Worm (Caenorhabditis elegans) whole organism, young adult: Measurements from ENCODE around the gene T02C1.2.
A peak's percentile ranks its signal among the peaks of the same experiment; 100 is the strongest.

ENCODE experiments used
- B0035.1 ChIP-seq: sonication (generic microtip); optimal IDR thresholded peaks from 2 replicates; lab custom pipeline; 2016; ENCODE audit warnings: missing genetic modification characterization, mild to moderate bottlenecking, missing compliant biosample characterization, missing genotype, missing genetic modification reagents
- B0261.1 ChIP-seq: sonication (generic microtip); optimal IDR thresholded peaks from 2 replicates; lab custom pipeline; 2016; ENCODE audit warnings: mild to moderate bottlenecking, missing genetic modification characterization, moderate library complexity, missing compliant biosample characterization
- C06A6.2 ChIP-seq: fragments of 200-800 bp; sonication (Bioruptor generic); conservative IDR thresholded peaks from 2 replicates; pipeline ENCODE4 v1.3.6; 2022; ENCODE audit warnings: missing genetic modification characterization, missing compliant biosample characterization
- C17E4.6 ChIP-seq: fragments of 200-800 bp; sonication (Bioruptor generic); IDR thresholded peaks from 2 replicates; pipeline ENCODE4 v1.3.6; 2022; ENCODE audit warnings: missing genetic modification reagents, missing genetic modification characterization, missing compliant biosample characterization
- F33H1.4 ChIP-seq: fragments of 200-800 bp; sonication (Bioruptor generic); IDR thresholded peaks from 2 replicates; pipeline ENCODE4 v1.3.6; 2022; ENCODE audit warnings: missing genetic modification reagents, missing genetic modification characterization, missing compliant biosample characterization
- F49E8.2 ChIP-seq: sonication (generic microtip); optimal IDR thresholded peaks from 3 replicates; lab custom pipeline; 2017; ENCODE audit warnings: missing genetic modification characterization, mild to moderate bottlenecking, missing compliant biosample characterization, antibody characterized with exemption, moderate library complexity; ENCODE audit not compliant: insufficient read depth
- F52B5.7 ChIP-seq: sonication (generic microtip); optimal IDR thresholded peaks from 2 replicates; lab custom pipeline; 2016; ENCODE audit warnings: mild to moderate bottlenecking, missing genetic modification characterization, missing compliant biosample characterization
- K11D2.4 ChIP-seq: fragments of 200-800 bp; sonication (Bioruptor generic); IDR thresholded peaks from 2 replicates; pipeline ENCODE4 v1.3.6; 2022; ENCODE audit warnings: missing genetic modification reagents, missing genetic modification characterization, missing compliant biosample characterization
- T26A5.8 ChIP-seq: sonication (generic microtip); optimal IDR thresholded peaks from 2 replicates; lab custom pipeline; 2016; ENCODE audit warnings: missing genetic modification characterization, missing compliant biosample characterization
- athp-1 ChIP-seq: sonication (generic microtip); optimal IDR thresholded peaks from 2 replicates; lab custom pipeline; 2017; ENCODE audit warnings: mild to moderate bottlenecking, missing genetic modification characterization, missing compliant biosample characterization
- attf-5 ChIP-seq: fragments of 200-800 bp; sonication (Bioruptor generic); optimal IDR thresholded peaks from 2 replicates; lab custom pipeline; 2018; ENCODE audit warnings: mild to moderate bottlenecking, missing genetic modification characterization, missing compliant biosample characterization
- ccch-3 ChIP-seq: fragments of 200-800 bp; sonication (Bioruptor generic); optimal IDR thresholded peaks from 2 replicates; lab custom pipeline; 2018; ENCODE audit warnings: mild to moderate bottlenecking, missing genetic modification characterization, missing compliant biosample characterization
- dpff-1 ChIP-seq: sonication (generic microtip); optimal IDR thresholded peaks from 2 replicates; lab custom pipeline; 2017; ENCODE audit warnings: mild to moderate bottlenecking, missing genetic modification characterization, missing compliant biosample characterization
- dpl-1 ChIP-seq: fragments of 150-350 bp; optimal IDR thresholded peaks from 2 replicates; lab custom pipeline; 2014; ENCODE audit warnings: missing biosample characterization, missing genetic modification reagents, missing genetic modification characterization
- gei-17 ChIP-seq: fragments of 200-800 bp; sonication (Bioruptor generic); optimal IDR thresholded peaks from 2 replicates; lab custom pipeline; 2018; ENCODE audit warnings: mild to moderate bottlenecking, missing genetic modification characterization, missing compliant biosample characterization
- him-1 ChIP-seq: sonication (generic microtip); optimal IDR thresholded peaks from 2 replicates; lab custom pipeline; 2016; ENCODE audit warnings: missing genotype, missing genetic modification reagents, missing genetic modification characterization, missing compliant biosample characterization
- hlh-12 ChIP-seq: sonication (generic microtip); optimal IDR thresholded peaks from 2 replicates; lab custom pipeline; 2016; ENCODE audit warnings: missing genetic modification characterization, missing compliant biosample characterization
- hmg-1.2 ChIP-seq: fragments of 200-800 bp; sonication (Bioruptor generic); IDR thresholded peaks from 2 replicates; pipeline ENCODE4 v1.3.6; 2022; ENCODE audit warnings: missing genetic modification reagents, missing genetic modification characterization, missing compliant biosample characterization
- hmg-20 ChIP-seq: fragments of 200-800 bp; sonication (Bioruptor generic); IDR thresholded peaks from 2 replicates; pipeline ENCODE4 v1.3.6; 2022; ENCODE audit warnings: missing genetic modification reagents, missing genetic modification characterization, missing compliant biosample characterization
- let-607 ChIP-seq, 2 experiments: fragments of 200-800 bp in 1 of 2; sonication (Bioruptor generic) in 1 of 2; sonication (generic microtip) in 1 of 2; optimal IDR thresholded peaks; 2 replicates each; lab custom pipeline; 2016 to 2018; ENCODE audit warnings: mild to moderate bottlenecking in 2 of 2, missing compliant biosample characterization in 2 of 2, missing genetic modification characterization in 2 of 2, moderate library complexity in 2 of 2, missing genotype in 1 of 2
- lin-35 ChIP-seq, 3 experiments: fragments of 150-350 bp in 2 of 3; sonication (generic microtip) in 1 of 3; optimal IDR thresholded peaks; 2 replicates each; lab custom pipeline; 2014 to 2018; ENCODE audit warnings: missing biosample characterization in 3 of 3, missing genetic modification characterization in 3 of 3, missing genetic modification reagents in 3 of 3
- lin-40 ChIP-seq: sonication (generic microtip); optimal IDR thresholded peaks from 2 replicates; lab custom pipeline; 2016; ENCODE audit warnings: missing genetic modification characterization, mild to moderate bottlenecking, missing compliant biosample characterization, missing genotype, missing genetic modification reagents
- lir-1 ChIP-seq: fragments of 200-800 bp; sonication (Bioruptor generic); conservative IDR thresholded peaks from 2 replicates; pipeline ENCODE4 v1.3.6; 2022; ENCODE audit warnings: missing genetic modification reagents, missing genetic modification characterization, missing compliant biosample characterization
- madf-3 ChIP-seq: fragments of 200-800 bp; sonication (Bioruptor generic); IDR thresholded peaks from 2 replicates; pipeline ENCODE4 v1.3.6; 2022; ENCODE audit warnings: missing genetic modification reagents, missing genetic modification characterization, missing compliant biosample characterization
- mes-4 ChIP-seq: sonication (generic microtip); optimal IDR thresholded peaks from 2 replicates; lab custom pipeline; 2016; ENCODE audit warnings: missing genotype, missing genetic modification characterization, missing compliant biosample characterization
- mxl-1 ChIP-seq: sonication (generic microtip); optimal IDR thresholded peaks from 2 replicates; lab custom pipeline; 2016; ENCODE audit warnings: missing genetic modification characterization, missing compliant biosample characterization
- nfya-2 ChIP-seq: fragments of 200-800 bp; sonication (Bioruptor generic); IDR thresholded peaks from 2 replicates; pipeline ENCODE4 v1.3.6; 2022; ENCODE audit warnings: missing genetic modification reagents, missing genetic modification characterization, missing compliant biosample characterization
- nhr-27 ChIP-seq: fragments of 200-800 bp; sonication (Bioruptor generic); optimal IDR thresholded peaks from 2 replicates; lab custom pipeline; 2018; ENCODE audit warnings: mild to moderate bottlenecking, missing genetic modification characterization, moderate library complexity, missing compliant biosample characterization
- nhr-80 ChIP-seq: sonication (generic microtip); optimal IDR thresholded peaks from 2 replicates; lab custom pipeline; 2016; ENCODE audit warnings: missing genetic modification characterization, missing compliant biosample characterization
- pbrm-1 ChIP-seq: fragments of 200-800 bp; sonication (Bioruptor generic); IDR thresholded peaks from 2 replicates; pipeline ENCODE4 v1.3.6; 2022; ENCODE audit warnings: missing genetic modification reagents, missing genetic modification characterization, missing compliant biosample characterization
- pha-4 ChIP-seq: fragments of 150-350 bp; sonication (generic microtip); optimal IDR thresholded peaks from 2 replicates; lab custom pipeline; 2014; ENCODE audit warnings: missing biosample characterization, missing genetic modification reagents, missing genetic modification characterization
- rcor-1 ChIP-seq: fragments of 200-800 bp; sonication (Bioruptor generic); IDR thresholded peaks from 2 replicates; pipeline ENCODE4 v1.3.6; 2022; ENCODE audit warnings: missing genetic modification reagents, missing genetic modification characterization, missing compliant biosample characterization
- sdz-38 ChIP-seq: sonication (generic microtip); optimal IDR thresholded peaks from 2 replicates; lab custom pipeline; 2016; ENCODE audit warnings: missing genotype, missing genetic modification characterization, missing compliant biosample characterization
- snpc-1.1 ChIP-seq: sonication (generic microtip); optimal IDR thresholded peaks from 2 replicates; lab custom pipeline; 2017; ENCODE audit warnings: missing genetic modification characterization, mild to moderate bottlenecking, missing compliant biosample characterization, antibody characterized with exemption, moderate library complexity, missing genotype, missing genetic modification reagents; ENCODE audit not compliant: insufficient read depth
- snpc-4 ChIP-seq, 5 experiments: fragments of 150-350 bp in 1 of 5; sonication (generic microtip) in 4 of 5; optimal IDR thresholded peaks; 2 replicates each; lab custom pipeline; 2014 to 2018; ENCODE audit warnings: missing genetic modification characterization in 5 of 5, missing biosample characterization in 3 of 5, antibody characterized with exemption in 2 of 5, mild to moderate bottlenecking in 2 of 5, missing compliant biosample characterization in 2 of 5, missing genotype in 2 of 5, moderate library complexity in 2 of 5, missing genetic modification reagents in 1 of 5
- somi-1 ChIP-seq: fragments of 200-800 bp; sonication (Bioruptor generic); optimal IDR thresholded peaks from 2 replicates; lab custom pipeline; 2018; ENCODE audit warnings: mild to moderate bottlenecking, missing genetic modification characterization, missing compliant biosample characterization
- xnd-1 ChIP-seq: sonication (generic microtip); optimal IDR thresholded peaks from 2 replicates; lab custom pipeline; 2016; ENCODE audit warnings: missing genotype, missing genetic modification reagents, missing genetic modification characterization, missing compliant biosample characterization
- zfh-2 ChIP-seq: fragments of 200-800 bp; sonication (Bioruptor generic); conservative IDR thresholded peaks from 2 replicates; pipeline ENCODE4 v1.3.6; 2022; ENCODE audit warnings: missing genetic modification reagents, missing genetic modification characterization, missing compliant biosample characterization
- zim-3 ChIP-seq: sonication (generic microtip); optimal IDR thresholded peaks from 2 replicates; lab custom pipeline; 2017; ENCODE audit warnings: mild to moderate bottlenecking, missing genetic modification characterization, moderate library complexity, missing compliant biosample characterization
- ztf-18 ChIP-seq: sonication (generic microtip); optimal IDR thresholded peaks from 2 replicates; lab custom pipeline; 2016; ENCODE audit warnings: missing genotype, mild to moderate bottlenecking, missing genetic modification characterization, missing compliant biosample characterization
- ztf-26 ChIP-seq: sonication (generic microtip); optimal IDR thresholded peaks from 2 replicates; lab custom pipeline; 2017; ENCODE audit warnings: missing genetic modification characterization, missing compliant biosample characterization
- ztf-6 ChIP-seq: fragments of 200-800 bp; sonication (Bioruptor generic); IDR thresholded peaks from 2 replicates; pipeline ENCODE4 v1.3.6; 2022; ENCODE audit warnings: missing genetic modification reagents, missing genetic modification characterization, missing compliant biosample characterization

Gene T02C1.2

DNA sequence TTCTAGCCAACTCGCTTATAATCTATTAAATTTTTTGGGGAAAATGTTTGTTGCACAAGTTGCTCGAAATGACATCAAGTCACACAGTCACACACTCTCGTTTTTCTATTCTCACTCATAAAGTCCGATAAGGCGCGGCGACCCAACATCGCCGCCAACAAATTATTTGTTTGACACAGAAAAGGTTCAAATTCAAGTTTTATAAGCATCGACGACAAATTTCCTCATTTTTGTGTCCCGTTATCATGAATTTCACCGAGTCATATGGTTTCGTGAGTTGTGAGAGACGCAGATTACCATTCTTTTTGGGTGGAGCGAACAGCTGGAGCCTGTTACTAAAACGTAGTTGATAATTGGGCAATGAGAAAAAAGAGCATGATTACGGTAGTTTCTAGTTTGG, 39.0 kb downstream of the T02C1.2 start (continued):
- TF ChIP-seq ztf-6: no peak
- TF ChIP-seq mxl-1 (tag; lab: Kevin White, UChicago): no peak
- TF ChIP-seq B0261.1 (tag; lab: Kevin White, UChicago): no peak
- no peak for TF ChIP-seq C17E4.6 (GFP tag; lab: Robert Waterston, UW)
- TF ChIP-seq pbrm-1: no peak
- TF ChIP-seq B0035.1 (tag; lab: Kevin White, UChicago): no peak
- TF ChIP-seq hmg-1.2 (GFP tag; lab: Robert Waterston, UW): no peak
- no peak for TF ChIP-seq somi-1 (GFP tag; lab: Kevin White, UChicago)
- peak; percentile 28 for TF ChIP-seq attf-5
- TF ChIP-seq C06A6.2 (GFP tag; lab: Robert Waterston, UW): no peak
- TF ChIP-seq hlh-12: no peak
- TF ChIP-seq athp-1 (tag; lab: Kevin White, UChicago): no peak
- TF ChIP-seq K11D2.4: no peak
- no peak for TF ChIP-seq F49E8.2
- TF ChIP-seq hmg-20 (GFP tag; lab: Robert Waterston, UW): no peak
- TF ChIP-seq lin-35 (GFP tag; optimal IDR thresholded peaks at IDR 0.05; lab: Kevin White, UChicago): no peak
- TF ChIP-seq nfya-2 (GFP tag; lab: Robert Waterston, UW): no peak
- no peak for TF ChIP-seq zim-3 (tag; lab: Kevin White, UChicago)
- peak; percentile 99 for TF ChIP-seq nhr-80 (tag; lab: Kevin White, UChicago)
- TF ChIP-seq mes-4: no peak
- no peak for TF ChIP-seq ztf-18 (tag; lab: Kevin White, UChicago)
- TF ChIP-seq him-1 (tag; lab: Kevin White, UChicago): no peak
- TF ChIP-seq sdz-38 (tag; lab: Kevin White, UChicago): no peak
- no peak for TF ChIP-seq lir-1 (GFP tag; lab: Robert Waterston, UW)
- TF ChIP-seq madf-3 (GFP tag; lab: Robert Waterston, UW): no peak
- TF ChIP-seq ztf-26 (tag; lab: Kevin White, UChicago): no peak
- TF ChIP-seq zfh-2 (GFP tag; lab: Robert Waterston, UW): no peak
- no peak for TF ChIP-seq ccch-3 (GFP tag; lab: Kevin White, UChicago)

DNA sequence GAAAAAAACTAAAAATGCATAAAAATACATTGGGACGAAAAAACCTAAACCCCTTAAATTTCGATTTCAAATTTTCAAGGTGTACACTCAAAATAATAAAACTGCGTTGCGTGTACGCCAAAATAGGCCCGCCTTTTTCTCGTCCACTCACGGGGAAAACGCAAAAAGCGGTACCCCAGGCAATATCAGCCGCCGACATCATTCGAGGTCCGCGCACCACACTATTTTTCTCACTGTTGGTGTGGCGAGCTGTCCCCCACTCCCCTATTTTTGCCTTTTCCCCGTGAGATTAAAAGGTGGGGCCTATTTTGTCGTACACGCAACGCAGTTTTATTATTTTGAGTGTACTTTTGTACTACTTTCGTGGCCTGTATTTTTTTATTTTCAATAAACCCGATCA, 40.8 kb downstream of the T02C1.2 start:
- TF ChIP-seq hmg-1.2 (GFP tag; lab: Robert Waterston, UW) (peak; percentile 77), snpc-1.1 (tag; lab: Kevin White, UChicago) (peak; percentile 62), pbrm-1 (peak; percentile 27; the same call in 1 of the 2 replicates), snpc-4 (GFP tag; optimal IDR thresholded peaks at IDR 0.05; lab: Kevin White, UChicago) (peak; percentile 42), snpc-4 (tag; optimal IDR thresholded peaks at IDR 0.05; lab: Kevin White, UChicago) (peak in 2 of 4 experiments; percentile 89 to 93)
- TF ChIP-seq, all 124 proteins: peak for 4; not testable (repeated sequence) for 120

DNA sequence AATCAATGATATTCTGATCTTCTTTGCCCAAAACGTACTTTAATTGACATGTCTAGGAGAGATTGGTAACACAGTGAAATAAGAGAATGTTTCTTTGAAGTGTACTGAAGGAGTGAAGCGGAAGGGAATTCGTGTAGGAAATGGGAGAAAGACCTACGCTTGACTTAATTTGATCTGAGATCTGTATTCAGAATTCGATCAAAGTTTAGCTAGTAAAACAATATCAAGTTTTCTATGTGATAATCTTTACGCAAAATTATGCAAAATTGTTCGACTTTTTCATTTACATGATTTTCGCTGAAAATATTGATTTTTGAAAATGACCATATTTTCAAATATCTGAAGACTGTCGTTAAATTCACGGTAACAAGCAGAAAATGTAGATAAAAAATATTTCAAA, 46.5 kb downstream of the T02C1.2 start, which contains the start of gene K01B6.4:
Gene K01B6.4, minus strand, starts transcription at position 101 of the 400 bp plus-strand sequence.
- TF ChIP-seq pha-4 (tag; lab: Kevin White, UChicago) (no peak), F52B5.7 (tag; lab: Kevin White, UChicago) (no peak), F33H1.4 (GFP tag; lab: Robert Waterston, UW) (no peak), dpl-1 (GFP tag; lab: Kevin White, UChicago) (no peak), B0035.1 (tag; lab: Kevin White, UChicago) (no peak), let-607 (tag; optimal IDR thresholded peaks at IDR 0.05; lab: Kevin White, UChicago) (no peak), rcor-1 (GFP tag; lab: Robert Waterston, UW) (no peak), athp-1 (tag; lab: Kevin White, UChicago) (no peak), lin-40 (tag; lab: Kevin White, UChicago) (no peak), gei-17 (GFP tag; lab: Kevin White, UChicago) (no peak), snpc-4 (GFP tag; optimal IDR thresholded peaks at IDR 0.05; lab: Kevin White, UChicago) (no peak), snpc-4 (tag; optimal IDR thresholded peaks at IDR 0.05; lab: Kevin White, UChicago) (no peak), nhr-27 (tag; lab: Kevin White, UChicago) (no peak), xnd-1 (tag; lab: Kevin White, UChicago) (no peak), T26A5.8 (tag; lab: Kevin White, UChicago) (no peak), C06A6.2 (GFP tag; lab: Robert Waterston, UW) (no peak), dpff-1 (no peak), attf-5 (no peak)
